Fruit fly (Drosophila melanogaster) whole organism, embryonic: ENCODE measurements around the gene opa.

Experiments used
- Bteb2 ChIP-seq: fragments of 200-800 bp; sonication (Bioruptor generic); optimal IDR thresholded peaks from 2 replicates; lab custom pipeline; 2016; ENCODE audit warnings: missing biosample characterization, missing genetic modification characterization
- CG11696 ChIP-seq: fragments of 200-800 bp; sonication (Bioruptor generic); IDR thresholded peaks from 2 replicates; pipeline ENCODE4 v1.3.6; 2022; ENCODE audit warnings: missing biosample characterization, missing genetic modification characterization
- CG12659 ChIP-seq: fragments of 200-800 bp; sonication (Bioruptor generic); optimal IDR thresholded peaks from 3 replicates; lab custom pipeline; 2017; ENCODE audit warnings: mild to moderate bottlenecking, missing biosample characterization, missing genetic modification reagents, missing genetic modification characterization
- CG12744 ChIP-seq: fragments of 200-800 bp; sonication (Bioruptor generic); optimal IDR thresholded peaks from 2 replicates; lab custom pipeline; 2016; ENCODE audit warnings: missing biosample characterization, missing genetic modification characterization
- CG15601 ChIP-seq: fragments of 200-800 bp; sonication (Bioruptor generic); optimal IDR thresholded peaks from 3 replicates; lab custom pipeline; 2019; ENCODE audit warnings: missing biosample characterization, mild to moderate bottlenecking, missing genetic modification characterization, moderate library complexity
- CG1602 ChIP-seq: fragments of 200-800 bp; sonication (Bioruptor generic); optimal IDR thresholded peaks from 3 replicates; lab custom pipeline; 2016; ENCODE audit warnings: missing biosample characterization, missing genetic modification characterization
- CG16813 ChIP-seq: fragments of 200-800 bp; sonication (Bioruptor generic); IDR thresholded peaks from 3 replicates; pipeline ENCODE4 v1.3.6; 2022; ENCODE audit warnings: missing biosample characterization, missing genetic modification characterization; ENCODE audit not compliant: partially characterized antibody
- CG17568 ChIP-seq: fragments of 200-800 bp; sonication (Bioruptor generic); optimal IDR thresholded peaks from 2 replicates; lab custom pipeline; 2018; ENCODE audit warnings: missing biosample characterization, mild to moderate bottlenecking, missing genetic modification characterization, moderate library complexity
- CG17829 ChIP-seq: fragments of 200-800 bp; optimal IDR thresholded peaks from 2 replicates; lab custom pipeline; 2019; ENCODE audit warnings: missing biosample characterization, mild to moderate bottlenecking, missing genetic modification characterization, moderate library complexity
- CG18262 ChIP-seq: fragments of 200-800 bp; optimal IDR thresholded peaks from 3 replicates; lab custom pipeline; 2019; ENCODE audit warnings: missing biosample characterization, mild to moderate bottlenecking, missing genetic modification characterization, moderate library complexity
- CG18764 ChIP-seq: fragments of 200-800 bp; sonication (Bioruptor generic); optimal IDR thresholded peaks from 3 replicates; lab custom pipeline; 2016; ENCODE audit warnings: missing biosample characterization, missing genetic modification characterization
- CG33213 ChIP-seq: fragments of 200-800 bp; sonication (Bioruptor generic); optimal IDR thresholded peaks from 3 replicates; lab custom pipeline; 2016; ENCODE audit warnings: missing biosample characterization, missing genetic modification characterization
- CG3995 ChIP-seq: fragments of 200-800 bp; sonication (Bioruptor generic); optimal IDR thresholded peaks from 3 replicates; lab custom pipeline; 2016; ENCODE audit warnings: missing biosample characterization, missing genetic modification characterization
- CG6654 ChIP-seq: fragments of 200-800 bp; sonication (Bioruptor generic); optimal IDR thresholded peaks from 2 replicates; lab custom pipeline; 2017; ENCODE audit warnings: missing biosample characterization, mild to moderate bottlenecking, missing genetic modification characterization
- CG6791 ChIP-seq: fragments of 200-800 bp; sonication (Bioruptor generic); IDR thresholded peaks from 3 replicates; pipeline ENCODE4 v1.3.6; 2022; ENCODE audit warnings: missing biosample characterization, missing genetic modification characterization; ENCODE audit not compliant: partially characterized antibody
- CG7271 ChIP-seq: fragments of 200-800 bp; sonication (Bioruptor generic); optimal IDR thresholded peaks from 2 replicates; lab custom pipeline; 2018; ENCODE audit warnings: missing biosample characterization, mild to moderate bottlenecking, missing genetic modification characterization, moderate library complexity
- CG8290 ChIP-seq, 3 experiments: fragments of 200-800 bp; sonication (Bioruptor generic); optimal IDR thresholded peaks; 2 replicates each; lab custom pipeline; 2016 to 2019; ENCODE audit warnings: missing biosample characterization in 3 of 3, missing genetic modification characterization in 3 of 3, mild to moderate bottlenecking in 2 of 3, moderate library complexity in 1 of 3
- CG8388 ChIP-seq: fragments of 200-800 bp; sonication (Bioruptor generic); optimal IDR thresholded peaks from 2 replicates; lab custom pipeline; 2019; ENCODE audit warnings: missing biosample characterization, mild to moderate bottlenecking, missing genetic modification characterization, moderate library complexity
- CHES-1-like ChIP-seq: fragments of 200-800 bp; sonication (Bioruptor generic); optimal IDR thresholded peaks from 2 replicates; lab custom pipeline; 2016; ENCODE audit warnings: missing biosample characterization, missing genetic modification characterization
- CoRest ChIP-seq: fragments of 200-800 bp; sonication (Bioruptor generic); optimal IDR thresholded peaks from 3 replicates; lab custom pipeline; 2018; ENCODE audit warnings: missing biosample characterization, mild to moderate bottlenecking, missing genetic modification characterization, moderate library complexity
- Dek ChIP-seq: fragments of 200-800 bp; sonication (Bioruptor generic); optimal IDR thresholded peaks from 3 replicates; lab custom pipeline; 2019; ENCODE audit warnings: missing biosample characterization, mild to moderate bottlenecking, missing genetic modification characterization, moderate library complexity
- Doc3 ChIP-seq: fragments of 200-800 bp; sonication (Bioruptor generic); IDR thresholded peaks from 3 replicates; pipeline ENCODE4 v1.3.6; 2022; ENCODE audit warnings: missing biosample characterization, missing genetic modification characterization; ENCODE audit not compliant: partially characterized antibody
- Ets65A ChIP-seq: fragments of 200-800 bp; sonication (Bioruptor generic); peaks from one replicate; lab custom pipeline; 2016; ENCODE audit warnings: missing biosample characterization, missing genetic modification characterization
- Fer2 ChIP-seq: fragments of 200-800 bp; sonication (Bioruptor generic); optimal IDR thresholded peaks from 2 replicates; lab custom pipeline; 2018; ENCODE audit warnings: missing biosample characterization, mild to moderate bottlenecking, missing genetic modification characterization, moderate library complexity
- HmgD ChIP-seq: fragments of 200-800 bp; sonication (Bioruptor generic); optimal IDR thresholded peaks from 3 replicates; lab custom pipeline; 2016; ENCODE audit warnings: missing biosample characterization, missing genetic modification characterization
- MBD-R2 ChIP-seq: fragments of 200-800 bp; sonication (Bioruptor generic); IDR thresholded peaks from 2 replicates; pipeline ENCODE4 v1.3.6; 2022; ENCODE audit warnings: missing biosample characterization, missing genetic modification characterization
- NFAT ChIP-seq: fragments of 200-800 bp; sonication (Bioruptor generic); IDR thresholded peaks from 2 replicates; pipeline ENCODE4 v1.3.6; 2022; ENCODE audit warnings: missing biosample characterization, missing genetic modification characterization
- Xbp1 ChIP-seq: fragments of 200-800 bp; sonication (Bioruptor generic); optimal IDR thresholded peaks from 3 replicates; lab custom pipeline; 2016; ENCODE audit warnings: missing biosample characterization, mild to moderate bottlenecking, missing genetic modification characterization
- bbx ChIP-seq: fragments of 200-800 bp; sonication (Bioruptor generic); IDR thresholded peaks from 2 replicates; pipeline ENCODE4 v1.3.6; 2022; ENCODE audit warnings: missing biosample characterization, missing genetic modification characterization; ENCODE audit not compliant: partially characterized antibody
- dan ChIP-seq: fragments of 200-800 bp; sonication (Bioruptor generic); IDR thresholded peaks from 2 replicates; pipeline ENCODE4 v1.3.6; 2022; ENCODE audit warnings: missing biosample characterization, missing genetic modification characterization
- eve ChIP-seq, 2 experiments: fragments of >200 bp; optimal IDR thresholded peaks; 2 replicates each; lab custom pipeline; 2017; ENCODE audit warnings: missing biosample characterization in 2 of 2, missing genetic modification characterization in 2 of 2
- ftz-f1 ChIP-seq: fragments of 200-800 bp; sonication (Bioruptor generic); optimal IDR thresholded peaks from 2 replicates; lab custom pipeline; 2016; ENCODE audit warnings: missing biosample characterization, missing genetic modification characterization
- gcm2 ChIP-seq: fragments of 200-800 bp; sonication (Bioruptor generic); optimal IDR thresholded peaks from 2 replicates; lab custom pipeline; 2016; ENCODE audit warnings: missing biosample characterization, missing genetic modification characterization
- gfzf ChIP-seq: fragments of 200-800 bp; sonication (Bioruptor generic); optimal IDR thresholded peaks from 2 replicates; lab custom pipeline; 2016; ENCODE audit warnings: missing biosample characterization, mild to moderate bottlenecking, missing genetic modification characterization, moderate library complexity
- gsb ChIP-seq: fragments of 200-800 bp; sonication (Bioruptor generic); IDR thresholded peaks from 2 replicates; pipeline ENCODE4 v1.3.6; 2022; ENCODE audit warnings: missing biosample characterization, missing genetic modification characterization
- pnt ChIP-seq: fragments of 200-800 bp; sonication (Bioruptor generic); optimal IDR thresholded peaks from 3 replicates; lab custom pipeline; 2016; ENCODE audit warnings: missing biosample characterization, missing genetic modification characterization
- pzg ChIP-seq: fragments of 200-800 bp; sonication (Bioruptor generic); optimal IDR thresholded peaks from 3 replicates; lab custom pipeline; 2018; ENCODE audit warnings: missing biosample characterization, mild to moderate bottlenecking, missing genetic modification characterization, moderate library complexity
- salm ChIP-seq: fragments of 200-800 bp; sonication (Bioruptor generic); optimal IDR thresholded peaks from 2 replicates; lab custom pipeline; 2018; ENCODE audit warnings: missing biosample characterization, mild to moderate bottlenecking, missing genetic modification characterization
- sens ChIP-seq: fragments of 200-800 bp; sonication (Bioruptor generic); peaks from one replicate; lab custom pipeline; 2016; ENCODE audit warnings: missing biosample characterization, missing genetic modification characterization
- shn ChIP-seq: fragments of 200-800 bp; sonication (Bioruptor generic); optimal IDR thresholded peaks from 3 replicates; lab custom pipeline; 2016; ENCODE audit warnings: missing biosample characterization, missing genetic modification characterization
- sna ChIP-seq: fragments of 200-800 bp; sonication (Bioruptor generic); IDR thresholded peaks from 2 replicates; pipeline ENCODE4 v1.3.6; 2022; ENCODE audit warnings: missing biosample characterization, missing genetic modification characterization; ENCODE audit not compliant: partially characterized antibody
- sqz ChIP-seq: fragments of 200-800 bp; sonication (Bioruptor generic); optimal IDR thresholded peaks from 3 replicates; lab custom pipeline; 2018; ENCODE audit warnings: missing biosample characterization, mild to moderate bottlenecking, missing genetic modification characterization
- tna ChIP-seq: fragments of 200-800 bp; sonication (Bioruptor generic); IDR thresholded peaks from 2 replicates; pipeline ENCODE4 v1.3.6; 2022; ENCODE audit warnings: missing biosample characterization, missing genetic modification characterization; ENCODE audit not compliant: partially characterized antibody
- toy ChIP-seq: fragments of 200-800 bp; sonication (Bioruptor generic); IDR thresholded peaks from 2 replicates; pipeline ENCODE4 v1.3.6; 2022; ENCODE audit warnings: missing biosample characterization, missing genetic modification characterization
- trem ChIP-seq: fragments of 200-800 bp; optimal IDR thresholded peaks from 3 replicates; lab custom pipeline; 2019; ENCODE audit warnings: missing biosample characterization, mild to moderate bottlenecking, missing genetic modification characterization, moderate library complexity
- tup ChIP-seq: fragments of 200-800 bp; sonication (Bioruptor generic); optimal IDR thresholded peaks from 2 replicates; lab custom pipeline; 2016; ENCODE audit warnings: missing biosample characterization, mild to moderate bottlenecking, missing genetic modification characterization, moderate library complexity

opa gene

DNA sequence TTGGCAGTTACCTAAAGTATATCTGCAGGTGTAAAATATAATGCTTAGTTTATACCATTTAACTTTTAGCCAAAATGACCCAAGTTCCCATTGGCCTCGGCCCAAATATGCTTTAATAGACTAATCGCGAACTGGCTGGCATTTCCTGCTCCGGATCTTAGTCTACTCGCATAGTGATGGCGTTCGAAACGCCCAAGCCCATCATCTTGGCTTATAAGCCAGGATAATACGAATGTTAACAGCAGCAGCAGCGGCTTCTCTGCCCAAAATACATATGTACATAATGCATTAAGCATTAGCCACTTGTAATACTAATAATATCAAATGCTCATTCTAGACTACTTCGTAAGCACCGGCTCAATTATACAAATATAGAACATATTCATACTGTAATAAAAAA is 52.2 kb downstream of the opa start:
- TF ChIP-seq pnt (GFP tag; lab: Kevin White, UChicago), result no peak
- TF ChIP-seq CG6791 (GFP tag; lab: Robert Waterston, UW), result no peak
- TF ChIP-seq Ets65A (GFP tag; lab: Kevin White, UChicago), result peak; percentile 91
- TF ChIP-seq sens, result peak; percentile 38
- no peak for TF ChIP-seq tup (GFP tag; lab: Kevin White, UChicago)
- no peak for TF ChIP-seq CG11696 (GFP tag; lab: Robert Waterston, UW)
- no peak for TF ChIP-seq CG18262

DNA sequence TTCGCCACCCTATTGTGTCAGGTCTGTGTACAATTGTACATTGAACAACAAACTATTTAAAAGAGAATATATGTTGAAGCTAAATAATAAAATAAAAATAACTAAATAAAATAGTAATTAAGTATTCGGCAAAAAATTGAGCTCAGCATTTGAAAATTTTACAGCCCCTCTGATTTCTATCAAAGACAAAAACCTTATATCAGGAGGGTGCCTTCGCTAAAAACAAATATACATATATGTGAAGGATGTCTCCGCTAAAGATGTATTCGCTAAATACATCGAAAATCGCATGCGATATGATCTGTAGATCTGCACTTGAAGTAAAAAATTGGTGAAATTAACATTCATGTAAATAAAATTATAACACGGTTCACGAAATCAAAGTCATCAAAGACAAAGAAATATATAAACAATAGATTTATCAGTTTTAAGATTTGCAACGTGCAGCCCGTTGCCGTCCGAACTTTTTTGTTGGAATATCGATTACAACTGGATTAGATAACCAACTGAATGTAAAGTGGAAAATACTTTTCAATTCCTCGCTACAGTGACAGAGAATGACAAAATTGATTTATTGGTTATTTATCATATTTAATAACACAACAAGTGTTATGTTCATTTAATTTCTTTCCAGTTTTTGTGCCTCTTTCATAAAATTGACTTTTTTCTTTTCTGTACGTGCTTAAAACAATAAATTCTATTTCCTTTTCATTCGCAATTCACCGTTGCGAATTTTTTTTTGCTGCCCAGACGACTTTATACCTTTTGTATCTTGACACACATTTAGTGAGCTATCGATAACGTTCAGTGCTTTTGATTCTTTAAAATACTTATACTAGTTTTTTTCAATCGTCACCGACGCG is 53.4 kb downstream of the opa start, which contains the start of gene Gnf1:
TSS of gene Gnf1 (plus strand) at position 859 of the 863 bp plus-strand sequence.
- TF ChIP-seq bbx (GFP tag; lab: Robert Waterston, UW), result peak; percentile 57; the same call in 1 of the 2 replicates
- peak; percentile 32 for TF ChIP-seq CG17829
- no peak for TF ChIP-seq CG7271 (tag; lab: Kevin White, UChicago)
- TF ChIP-seq eve (GFP tag; optimal IDR thresholded peaks at IDR 0.05; lab: Kevin White, UChicago), result no peak
- TF ChIP-seq CG12744 (GFP tag; lab: Kevin White, UChicago), result peak; percentile 3
- no peak for TF ChIP-seq CG8290 (GFP tag; optimal IDR thresholded peaks at IDR 0.05; lab: Kevin White, UChicago)
- peak in 1 of 2 experiments; percentile 37 for TF ChIP-seq CG8290 (tag; optimal IDR thresholded peaks at IDR 0.05; lab: Kevin White, UChicago)
- TF ChIP-seq CG33213 (GFP tag; lab: Kevin White, UChicago), result peak; percentile 19
- TF ChIP-seq pzg (GFP tag; lab: Kevin White, UChicago), result peak; percentile 72
- no peak for TF ChIP-seq tna (GFP tag; lab: Robert Waterston, UW)
- TF ChIP-seq CG3995, result peak; percentile 83
- TF ChIP-seq sna (GFP tag; lab: Robert Waterston, UW), result peak; percentile 39; the same call in 1 of the 2 replicates
- TF ChIP-seq CG15601 (tag; lab: Kevin White, UChicago), result peak; percentile 36
- peak; percentile 49 for TF ChIP-seq Dek
- peak; percentile 55 for TF ChIP-seq CG12659
- TF ChIP-seq Bteb2, result no peak
- TF ChIP-seq CG17568 (GFP tag; lab: Kevin White, UChicago), result no peak
- no peak for TF ChIP-seq Xbp1 (GFP tag; lab: Kevin White, UChicago)
- TF ChIP-seq trem, result peak; percentile 36
- no peak for TF ChIP-seq shn
- TF ChIP-seq salm (tag; lab: Kevin White, UChicago), result peak; percentile 33
- no peak for TF ChIP-seq ftz-f1 (GFP tag; lab: Kevin White, UChicago)
- TF ChIP-seq sqz (GFP tag; lab: Kevin White, UChicago), result peak; percentile 95
- no peak for TF ChIP-seq gcm2 (GFP tag; lab: Kevin White, UChicago)
- peak; percentile 56; the same call in 1 of the 3 replicates for TF ChIP-seq Doc3 (GFP tag; lab: Robert Waterston, UW)
- TF ChIP-seq gsb (GFP tag; lab: Robert Waterston, UW), result no peak
- TF ChIP-seq Fer2, result no peak
- peak; percentile 22 for TF ChIP-seq CG8388 (GFP tag; lab: Kevin White, UChicago)
- no peak for TF ChIP-seq CG1602 (GFP tag; lab: Kevin White, UChicago)
- TF ChIP-seq CG18262, result no peak
- TF ChIP-seq CG18764 (GFP tag; lab: Kevin White, UChicago), result no peak
- peak; percentile 52; the same call in 2 of the 3 replicates for TF ChIP-seq CG16813 (GFP tag; lab: Robert Waterston, UW)
- no peak for TF ChIP-seq CG6654
- TF ChIP-seq dan, result no peak
- TF ChIP-seq CHES-1-like, result peak; percentile 12
- peak; percentile 86 for TF ChIP-seq gfzf (GFP tag; lab: Kevin White, UChicago)
- TF ChIP-seq CoRest, result peak; percentile 39
- peak; percentile 38 for TF ChIP-seq HmgD (GFP tag; lab: Kevin White, UChicago)
- TF ChIP-seq MBD-R2 (GFP tag; lab: Robert Waterston, UW), result no peak
- TF ChIP-seq toy (GFP tag; lab: Robert Waterston, UW), result no peak
- no peak for TF ChIP-seq NFAT
